Worm (Caenorhabditis elegans): ENCODE data around the gene C15B12.3.

The C15B12.3 gene

ce11 chrX:6462995-6463462 lies 4.3 kb downstream of the C15B12.3 start, which contains the start of gene C15B12.2 (continued):
- no peak for TF ChIP-seq lin-15B (tag; optimal IDR thresholded peaks at IDR 0.05)
- no peak for TF ChIP-seq F49E8.2 (tag; optimal IDR thresholded peaks at IDR 0.05; ENCODE audit: borderline replicate concordance)
- no peak for TF ChIP-seq lin-13 (GFP tag; optimal IDR thresholded peaks at IDR 0.05)
- no peak for TF ChIP-seq duxl-1 (tag; optimal IDR thresholded peaks at IDR 0.05; ENCODE audit: poor library complexity)
- TF ChIP-seq php-3 (GFP tag; IDR thresholded peaks at IDR 0.05) = no peak
- no peak for TF ChIP-seq mep-1 (tag; optimal IDR thresholded peaks at IDR 0.05)
- TF ChIP-seq ceh-44 (GFP tag; IDR thresholded peaks at IDR 0.05) = no peak
- no peak for TF ChIP-seq ZK546.5 (tag; optimal IDR thresholded peaks at IDR 0.05)
- TF ChIP-seq hlh-11 (tag; optimal IDR thresholded peaks at IDR 0.05) = no peak
- no peak for TF ChIP-seq nhr-10 (tag; optimal IDR thresholded peaks at IDR 0.05)
- no peak for TF ChIP-seq daf-16 (GFP tag; optimal IDR thresholded peaks at IDR 0.05)
- peak; percentile 56 for TF ChIP-seq daf-16 (tag; optimal IDR thresholded peaks at IDR 0.05)
- TF ChIP-seq ces-1 (GFP tag; optimal IDR thresholded peaks at IDR 0.05) = no peak
- no peak for TF ChIP-seq sdz-12 (GFP tag; optimal IDR thresholded peaks at IDR 0.05)
- no peak for TF ChIP-seq mes-2 (tag; optimal IDR thresholded peaks at IDR 0.05; ENCODE audit: poor library complexity, severe bottlenecking)
- no peak for TF ChIP-seq T26A8.4 (GFP tag; IDR thresholded peaks at IDR 0.05)
- TF ChIP-seq lsy-2 (tag; optimal IDR thresholded peaks at IDR 0.05) = no peak
- TF ChIP-seq unc-39 (tag; optimal IDR thresholded peaks at IDR 0.05) = no peak
- no peak for TF ChIP-seq zag-1 (tag; optimal IDR thresholded peaks at IDR 0.05)
- peak; percentile 68 for TF ChIP-seq dmd-6 (GFP tag; IDR thresholded peaks at IDR 0.05)
- no peak for TF ChIP-seq F44E2.7 (GFP tag; IDR thresholded peaks at IDR 0.05)
- no peak for TF ChIP-seq attf-4 (tag; optimal IDR thresholded peaks at IDR 0.05)
- no peak for TF ChIP-seq vab-7 (GFP tag; IDR thresholded peaks at IDR 0.05)
- no peak for TF ChIP-seq nhr-237 (tag; optimal IDR thresholded peaks at IDR 0.05)
- TF ChIP-seq lin-38 (GFP tag; IDR thresholded peaks at IDR 0.05) = no peak
- TF ChIP-seq unc-130 (GFP tag; optimal IDR thresholded peaks at IDR 0.05) = no peak
- no peak for TF ChIP-seq zip-11 (GFP tag; IDR thresholded peaks at IDR 0.05)
- peak; percentile 15 for TF ChIP-seq nhr-28 (tag; optimal IDR thresholded peaks at IDR 0.05)
- no peak for TF ChIP-seq fkh-10 (GFP tag; optimal IDR thresholded peaks at IDR 0.05)
- no peak for TF ChIP-seq spr-3 (GFP tag; optimal IDR thresholded peaks at IDR 0.05)
- no peak for TF ChIP-seq madf-9 (GFP tag; conservative IDR thresholded peaks at IDR 0.05)
- TF ChIP-seq mdt-29 (GFP tag; IDR thresholded peaks at IDR 0.05) = no peak
- no peak for TF ChIP-seq rbr-2 (tag; optimal IDR thresholded peaks at IDR 0.05)
- no peak for TF ChIP-seq egl-27 (tag; optimal IDR thresholded peaks at IDR 0.05)
- peak; percentile 54 for TF ChIP-seq dve-1 (tag; optimal IDR thresholded peaks at IDR 0.05; ENCODE audit: insufficient read depth)
- TF ChIP-seq hmg-1.1 (GFP tag; IDR thresholded peaks at IDR 0.05) = no peak
- no peak for TF ChIP-seq nhr-6 (tag; optimal IDR thresholded peaks at IDR 0.05)
- no peak for TF ChIP-seq tag-97 (GFP tag; IDR thresholded peaks at IDR 0.05)
- TF ChIP-seq nhr-25 (tag; optimal IDR thresholded peaks at IDR 0.05; ENCODE audit: borderline replicate concordance, insufficient read depth) = no peak
- no peak for TF ChIP-seq pha-4 (GFP tag; IDR thresholded peaks at IDR 0.05)
- TF ChIP-seq pha-4 (tag; optimal IDR thresholded peaks at IDR 0.05) = no peak
- TF ChIP-seq aha-1 (tag) = peak; percentile 68
- no peak for TF ChIP-seq nhr-41 (GFP tag; IDR thresholded peaks at IDR 0.05)

ce11 chrX:6462479-6462878 lies 4.9 kb downstream of the C15B12.3 start:
- TF ChIP-seq pqm-1 (tag; optimal IDR thresholded peaks at IDR 0.05) = peak; percentile 65
- peak; percentile 55 for TF ChIP-seq dmd-6 (GFP tag; IDR thresholded peaks at IDR 0.05)
- no peak for TF ChIP-seq zag-1 (tag; optimal IDR thresholded peaks at IDR 0.05)
- no peak for TF ChIP-seq daf-16 (GFP tag; optimal IDR thresholded peaks at IDR 0.05)
- TF ChIP-seq daf-16 (tag; optimal IDR thresholded peaks at IDR 0.05) = peak; percentile 15

Data from whole organism, L4 larva.